Fruit fly (Drosophila melanogaster) whole organism, wandering third instar larva: ENCODE results near the gene CG32643.

Experiments
- Abd-B ChIP-seq: fragments of >200 bp; optimal IDR thresholded peaks from 2 replicates; lab custom pipeline; 2017; ENCODE audit warnings: missing biosample characterization, missing genetic modification characterization
- CG32264 ChIP-seq: fragments of 200-800 bp; sonication (Bioruptor generic); optimal IDR thresholded peaks from 2 replicates; lab custom pipeline; 2016; ENCODE audit warnings: missing biosample characterization, missing genetic modification characterization
- CG9705 ChIP-seq: fragments of 200-800 bp; sonication (Bioruptor generic); optimal IDR thresholded peaks from 2 replicates; lab custom pipeline; 2018; ENCODE audit warnings: missing biosample characterization, mild to moderate bottlenecking, missing genetic modification characterization
- Dif ChIP-seq: fragments of 200-275, 200-300 bp; sonication (Bioruptor generic); optimal IDR thresholded peaks from 2 replicates; lab custom pipeline; 2018; ENCODE audit warnings: missing biosample characterization, missing genetic modification characterization; ENCODE audit not compliant: partially characterized antibody
- GATAd ChIP-seq: sonication (Bioruptor generic); optimal IDR thresholded peaks from 2 replicates; lab custom pipeline; 2016; ENCODE audit warnings: missing biosample characterization, missing genetic modification characterization
- HLH106 ChIP-seq: fragments of 200-800 bp; optimal IDR thresholded peaks from 3 replicates; lab custom pipeline; 2019; ENCODE audit warnings: missing biosample characterization, mild to moderate bottlenecking, missing genetic modification characterization, moderate library complexity
- Hr78 ChIP-seq: fragments of >200 bp; optimal IDR thresholded peaks from 2 replicates; lab custom pipeline; 2017; ENCODE audit warnings: missing biosample characterization, missing genetic modification characterization
- Hr83 ChIP-seq: fragments of 200-300 bp; sonication (Bioruptor generic); optimal IDR thresholded peaks from 2 replicates; lab custom pipeline; 2016; ENCODE audit warnings: missing biosample characterization, mild to moderate bottlenecking, missing genetic modification characterization, moderate library complexity; ENCODE audit not compliant: poor library complexity, severe bottlenecking
- Jra ChIP-seq: sonication (Bioruptor generic); optimal IDR thresholded peaks from 2 replicates; lab custom pipeline; 2016; ENCODE audit warnings: missing biosample characterization, missing genetic modification characterization
- Mio ChIP-seq: sonication (Bioruptor generic); optimal IDR thresholded peaks from 2 replicates; lab custom pipeline; 2016; ENCODE audit warnings: missing biosample characterization, missing genetic modification characterization
- Myc ChIP-seq: fragments of >200 bp; optimal IDR thresholded peaks from 2 replicates; lab custom pipeline; 2017
- N ChIP-seq: fragments of >200 bp; optimal IDR thresholded peaks from 2 replicates; lab custom pipeline; 2018; ENCODE audit warnings: missing biosample characterization, missing external identifiers, missing genetic modification characterization
- Sp1 ChIP-seq: fragments of 200-800 bp; sonication (Bioruptor generic); optimal IDR thresholded peaks from 3 replicates; lab custom pipeline; 2019; ENCODE audit warnings: missing biosample characterization, mild to moderate bottlenecking, missing genetic modification characterization, moderate library complexity
- Vsx2 ChIP-seq: fragments of 200-300, 225-300 bp; sonication (Bioruptor generic); optimal IDR thresholded peaks from 2 replicates; lab custom pipeline; 2018; ENCODE audit warnings: missing biosample characterization, missing genetic modification characterization; ENCODE audit not compliant: partially characterized antibody
- br ChIP-seq: fragments of 200-800 bp; sonication (Bioruptor generic); optimal IDR thresholded peaks from 2 replicates; lab custom pipeline; 2016; ENCODE audit warnings: missing biosample characterization, missing genetic modification characterization
- brk ChIP-seq: fragments of 200-800 bp; sonication (Bioruptor generic); optimal IDR thresholded peaks from 2 replicates; lab custom pipeline; 2016; ENCODE audit warnings: missing biosample characterization, mild to moderate bottlenecking, missing genetic modification characterization
- dl ChIP-seq, 2 experiments: fragments of 175-275, 200-275 bp in 1 of 2; fragments of 200-275 bp in 1 of 2; sonication (Bioruptor generic); optimal IDR thresholded peaks; lab custom pipeline; 2018; ENCODE audit warnings: mild to moderate bottlenecking in 2 of 2, missing biosample characterization in 2 of 2, missing genetic modification characterization in 2 of 2, moderate library complexity in 2 of 2; ENCODE audit not compliant: partially characterized antibody in 2 of 2, insufficient read depth in 1 of 2
- dmrt93B ChIP-seq: fragments of 200-800 bp; sonication (Bioruptor generic); optimal IDR thresholded peaks from 2 replicates; lab custom pipeline; 2018; ENCODE audit warnings: missing biosample characterization, mild to moderate bottlenecking, missing genetic modification characterization
- dsf ChIP-seq: sonication (Bioruptor generic); optimal IDR thresholded peaks from 2 replicates; lab custom pipeline; 2016; ENCODE audit warnings: missing biosample characterization, missing genetic modification characterization, borderline replicate concordance
- ey ChIP-seq: fragments of 200-800 bp; sonication (Bioruptor generic); optimal IDR thresholded peaks from 2 replicates; lab custom pipeline; 2016; ENCODE audit warnings: missing biosample characterization, missing genetic modification characterization
- foxo ChIP-seq, 2 experiments: fragments of 200-800 bp; sonication (Bioruptor generic); optimal IDR thresholded peaks; 2 replicates in 1 of 2; 3 replicates in 1 of 2; lab custom pipeline; 2016 to 2017; ENCODE audit warnings: missing biosample characterization in 2 of 2, missing genetic modification characterization in 2 of 2
- fru ChIP-seq: fragments of 200-800 bp; sonication (Bioruptor generic); optimal IDR thresholded peaks from 3 replicates; lab custom pipeline; 2016; ENCODE audit warnings: missing biosample characterization, mild to moderate bottlenecking, missing genetic modification characterization
- h ChIP-seq: fragments of 200-800 bp; sonication (Bioruptor generic); optimal IDR thresholded peaks from 3 replicates; lab custom pipeline; 2016; ENCODE audit warnings: missing biosample characterization, mild to moderate bottlenecking, missing genetic modification characterization
- lola ChIP-seq: fragments of >200 bp; optimal IDR thresholded peaks from 2 replicates; lab custom pipeline; 2017; ENCODE audit warnings: missing biosample characterization, missing genetic modification characterization
- pan ChIP-seq: fragments of >200 bp; optimal IDR thresholded peaks from 2 replicates; lab custom pipeline; 2017
- psq ChIP-seq: fragments of 200-800 bp; sonication (Bioruptor generic); optimal IDR thresholded peaks from 3 replicates; lab custom pipeline; 2017; ENCODE audit warnings: missing biosample characterization, mild to moderate bottlenecking, missing genetic modification characterization, moderate library complexity
- rgr ChIP-seq: fragments of 200-800 bp; sonication (Bioruptor generic); optimal IDR thresholded peaks from 3 replicates; lab custom pipeline; 2016; ENCODE audit warnings: missing biosample characterization, mild to moderate bottlenecking, missing genetic modification characterization
- sage ChIP-seq: fragments of 200-800 bp; sonication (Bioruptor generic); optimal IDR thresholded peaks from 2 replicates; lab custom pipeline; 2016; ENCODE audit warnings: missing biosample characterization, mild to moderate bottlenecking, missing genetic modification characterization
- sv ChIP-seq: fragments of 200-800 bp; sonication (Bioruptor generic); optimal IDR thresholded peaks from 3 replicates; lab custom pipeline; 2016; ENCODE audit warnings: missing biosample characterization, missing genetic modification characterization
- tai ChIP-seq: sonication (Bioruptor generic); optimal IDR thresholded peaks from 2 replicates; lab custom pipeline; 2016; ENCODE audit warnings: missing biosample characterization, missing genetic modification characterization

Gene CG32643

dm6 chrX:12984224-12984623 lies at the start of gene CG32643:
CG32643 (plus strand) TSS chrX:12984524.
- TF ChIP-seq br (no peak), Hr83 (GFP tag; lab: Kevin White, UChicago) (no peak), Jra (GFP tag; lab: Kevin White, UChicago) (no peak), GATAd (GFP tag; lab: Kevin White, UChicago) (no peak), dl (GFP tag; optimal IDR thresholded peaks at IDR 0.05; lab: Kevin White, UChicago; ENCODE audit: insufficient read depth in 1 of 2, partially characterized antibody in 2 of 2) (no peak), ey (GFP tag; lab: Kevin White, UChicago) (no peak), Myc (no peak), Mio (GFP tag; lab: Kevin White, UChicago) (no peak), sv (GFP tag; lab: Kevin White, UChicago) (no peak), psq (GFP tag; lab: Kevin White, UChicago) (no peak), lola (GFP tag; lab: Kevin White, UChicago) (no peak), Dif (GFP tag; lab: Kevin White, UChicago) (no peak), Hr78 (GFP tag; lab: Kevin White, UChicago) (no peak), sage (GFP tag; lab: Kevin White, UChicago) (no peak), Sp1 (GFP tag; lab: Kevin White, UChicago) (no peak), brk (no peak)

dm6 chrX:12937825-12938520 lies 46.4 kb upstream of the CG32643 start:
- TF ChIP-seq Sp1 (GFP tag; lab: Kevin White, UChicago) (peak; percentile 37), HLH106 (tag; lab: Kevin White, UChicago) (peak; percentile 28), foxo (GFP tag; optimal IDR thresholded peaks at IDR 0.05; lab: Kevin White, UChicago) (no peak)
- TF ChIP-seq, all 38 proteins: peak for 2

DNA sequence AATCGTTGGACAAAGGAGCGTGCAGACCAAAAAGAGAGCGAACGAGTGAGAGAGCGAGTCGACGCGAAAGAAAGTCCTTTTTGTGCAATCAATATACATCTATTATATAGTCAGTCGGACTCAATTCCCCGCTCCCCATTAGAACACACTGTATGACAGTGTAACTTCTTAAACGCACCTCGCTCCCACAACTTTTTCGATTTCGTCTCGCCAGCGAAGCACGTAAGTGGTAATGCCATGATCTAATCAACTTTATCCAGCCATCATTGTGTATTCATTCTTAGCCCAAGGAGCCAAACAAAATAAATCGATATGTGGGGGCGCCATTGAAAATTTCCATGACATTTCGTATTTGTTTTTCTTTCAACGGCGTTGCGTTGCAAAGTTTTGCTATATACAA lies 45.3 kb upstream of the CG32643 start:
- TF ChIP-seq CG32264 (GFP tag; lab: Kevin White, UChicago): no peak
- TF ChIP-seq GATAd (GFP tag; lab: Kevin White, UChicago): no peak
- TF ChIP-seq Sp1 (GFP tag; lab: Kevin White, UChicago): no peak
- TF ChIP-seq dsf: no peak
- no peak for TF ChIP-seq foxo (GFP tag; optimal IDR thresholded peaks at IDR 0.05; lab: Kevin White, UChicago)
- TF ChIP-seq pan: no peak
- TF ChIP-seq tai (GFP tag; lab: Kevin White, UChicago): no peak
- TF ChIP-seq brk: no peak
- no peak for TF ChIP-seq dl (GFP tag; optimal IDR thresholded peaks at IDR 0.05; lab: Kevin White, UChicago; ENCODE audit: insufficient read depth in 1 of 2, partially characterized antibody in 2 of 2)
- TF ChIP-seq Myc: no peak
- no peak for TF ChIP-seq rgr (GFP tag; lab: Kevin White, UChicago)
- TF ChIP-seq Vsx2 (GFP tag; lab: Kevin White, UChicago): no peak
- TF ChIP-seq Abd-B (GFP tag; lab: Kevin White, UChicago): no peak
- no peak for TF ChIP-seq Hr83 (GFP tag; lab: Kevin White, UChicago)
- TF ChIP-seq fru (GFP tag; lab: Kevin White, UChicago): no peak
- no peak for TF ChIP-seq CG9705 (GFP tag; lab: Kevin White, UChicago)
- no peak for TF ChIP-seq h (GFP tag; lab: Kevin White, UChicago)

- TF ChIP-seq CG9705 (GFP tag; lab: Kevin White, UChicago): no peak
- TF ChIP-seq h (GFP tag; lab: Kevin White, UChicago): peak; percentile 2
- peak; percentile 31 for TF ChIP-seq HLH106 (tag; lab: Kevin White, UChicago)
- peak in 1 of 2 experiments; percentile 20 for TF ChIP-seq foxo (GFP tag; optimal IDR thresholded peaks at IDR 0.05; lab: Kevin White, UChicago)
- peak; percentile 9 for TF ChIP-seq psq (GFP tag; lab: Kevin White, UChicago)
These were observed 44.4 kb upstream of the CG32643 start for dm6 chrX:12939951-12940350.

DNA sequence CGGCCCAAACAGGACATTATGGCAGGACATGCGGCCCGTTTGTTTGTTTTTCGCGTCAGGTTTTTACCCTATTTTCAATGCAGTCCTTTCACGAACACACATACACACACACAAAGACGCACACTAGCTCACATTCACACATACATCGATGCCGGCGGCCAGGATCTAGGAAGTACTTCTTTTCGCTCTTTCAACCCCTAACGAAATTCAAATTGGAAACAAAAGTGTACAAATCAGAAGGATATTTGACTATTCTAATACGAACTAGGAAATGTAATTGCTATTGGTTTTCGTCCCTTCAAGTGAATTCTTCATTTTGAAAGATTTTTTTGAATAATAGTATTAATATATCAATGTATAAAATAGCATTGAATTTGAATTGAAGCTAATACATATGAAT lies 43.9 kb upstream of the CG32643 start:
- TF ChIP-seq fru (GFP tag; lab: Kevin White, UChicago): no peak
- TF ChIP-seq GATAd (GFP tag; lab: Kevin White, UChicago): no peak
- TF ChIP-seq sage (GFP tag; lab: Kevin White, UChicago): no peak
- TF ChIP-seq tai (GFP tag; lab: Kevin White, UChicago): no peak
- no peak for TF ChIP-seq Sp1 (GFP tag; lab: Kevin White, UChicago)
- TF ChIP-seq Myc: no peak
- no peak for TF ChIP-seq foxo (GFP tag; optimal IDR thresholded peaks at IDR 0.05; lab: Kevin White, UChicago)
- no peak for TF ChIP-seq N
- no peak for TF ChIP-seq Hr78 (GFP tag; lab: Kevin White, UChicago)
- no peak for TF ChIP-seq HLH106 (tag; lab: Kevin White, UChicago)
- no peak for TF ChIP-seq dmrt93B
